Worm (Caenorhabditis elegans) whole organism, early embryonic: ENCODE data around the gene uso-1.

ENCODE experiments used
- F13C5.2 ChIP-seq: sonication (generic microtip); optimal IDR thresholded peaks from 2 replicates; lab custom pipeline; 2017; ENCODE audit warnings: mild to moderate bottlenecking, missing genetic modification characterization, inconsistent platforms, missing compliant biosample characterization
- aly-1 ChIP-seq: sonication (generic microtip); optimal IDR thresholded peaks from 2 replicates; lab custom pipeline; 2016; ENCODE audit warnings: missing genetic modification characterization, missing compliant biosample characterization
- ama-1 ChIP-seq: fragments of 150-350 bp; optimal IDR thresholded peaks from 2 replicates; lab custom pipeline; 2014
- ceh-13 ChIP-seq: fragments of 200-800 bp; sonication (Bioruptor generic); optimal IDR thresholded peaks from 2 replicates; lab custom pipeline; 2018; ENCODE audit warnings: mild to moderate bottlenecking, missing genetic modification characterization, missing compliant biosample characterization
- flt-1 ChIP-seq: fragments of 200-800 bp; sonication (Bioruptor generic); IDR thresholded peaks from 2 replicates; pipeline ENCODE4 v1.3.6; 2022; ENCODE audit warnings: missing genetic modification characterization, missing compliant biosample characterization
- hmbx-1 ChIP-seq: sonication (generic microtip); optimal IDR thresholded peaks from 2 replicates; lab custom pipeline; 2016; ENCODE audit warnings: mild to moderate bottlenecking, missing genetic modification characterization, missing compliant biosample characterization
- pes-1 ChIP-seq: fragments of 200-800 bp; sonication (Bioruptor generic); IDR thresholded peaks from 2 replicates; pipeline ENCODE4 v1.3.6; 2022; ENCODE audit warnings: missing genetic modification reagents, missing genetic modification characterization, missing compliant biosample characterization
- tbx-37 ChIP-seq: fragments of 200-800 bp; sonication (Bioruptor generic); conservative IDR thresholded peaks from 2 replicates; pipeline ENCODE4 v1.3.6; 2022; ENCODE audit warnings: missing genetic modification reagents, missing genetic modification characterization, missing compliant biosample characterization

DNA sequence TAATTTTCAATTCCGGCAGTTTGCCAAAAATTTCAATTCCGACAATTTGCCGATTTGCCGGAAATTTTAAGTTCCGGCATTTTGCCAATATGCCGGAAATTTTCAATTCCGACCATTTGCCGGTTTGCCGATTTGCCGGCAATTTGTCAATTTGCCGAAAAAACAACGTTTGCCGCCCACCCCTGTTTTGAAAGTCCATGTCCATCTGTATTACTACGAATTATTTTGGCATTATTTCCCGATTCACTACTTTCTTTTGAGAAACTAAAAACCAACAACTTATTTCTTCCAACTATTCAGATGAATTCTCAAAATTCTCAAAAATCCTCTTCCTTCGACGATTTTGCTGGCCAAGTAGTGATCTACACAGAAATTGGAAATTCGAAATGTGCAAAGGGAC lies 37.7 kb upstream of the uso-1 start, which contains the start of gene Y45F10A.7:
- TF ChIP-seq hmbx-1 (tag; lab: Kevin White, UChicago) (no peak), ceh-13 (GFP tag; lab: Kevin White, UChicago) (no peak), tbx-37 (GFP tag; lab: Robert Waterston, UW) (no peak), ama-1 (lab: Kevin White, UChicago) (no peak), F13C5.2 (tag; lab: Kevin White, UChicago) (no peak), flt-1 (no peak), aly-1 (tag; lab: Kevin White, UChicago) (no peak), pes-1 (GFP tag; lab: Robert Waterston, UW) (no peak)
